Worm (Caenorhabditis elegans) whole organism, L1 larva: ENCODE results near the gene hlh-12.

Experiments used
- ama-1 ChIP-seq: fragments of 150-350 bp; optimal IDR thresholded peaks from 2 replicates; lab custom pipeline; 2014
- elt-3 ChIP-seq, 6 experiments: fragments of 150-350 bp in 1 of 6; sonication (generic microtip); optimal IDR thresholded peaks; 2 replicates each; lab custom pipeline; 2017 to 2018; ENCODE audit warnings: missing biosample characterization in 6 of 6, missing genetic modification characterization in 6 of 6, inconsistent platforms in 1 of 6
- mdl-1 ChIP-seq, 2 experiments: fragments of 150-350 bp; optimal IDR thresholded peaks; 2 replicates each; lab custom pipeline; 2014 to 2017; ENCODE audit warnings: missing biosample characterization in 2 of 2, missing genetic modification characterization in 2 of 2, inconsistent platforms in 1 of 2
- mep-1 ChIP-seq: fragments of 150-350 bp; optimal IDR thresholded peaks from 2 replicates; lab custom pipeline; 2014; ENCODE audit warnings: missing biosample characterization, missing genetic modification characterization
- snpc-4 ChIP-seq: fragments of 150-350 bp; optimal IDR thresholded peaks from 2 replicates; lab custom pipeline; 2014; ENCODE audit warnings: missing biosample characterization, missing genetic modification characterization
- unc-62 ChIP-seq: fragments of 150-350 bp; optimal IDR thresholded peaks from 2 replicates; lab custom pipeline; 2014; ENCODE audit warnings: missing biosample characterization, missing genetic modification reagents, missing genetic modification characterization
- zag-1 ChIP-seq: fragments of 150-350 bp; optimal IDR thresholded peaks from 2 replicates; lab custom pipeline; 2014; ENCODE audit warnings: missing biosample characterization, missing genetic modification characterization

DNA sequence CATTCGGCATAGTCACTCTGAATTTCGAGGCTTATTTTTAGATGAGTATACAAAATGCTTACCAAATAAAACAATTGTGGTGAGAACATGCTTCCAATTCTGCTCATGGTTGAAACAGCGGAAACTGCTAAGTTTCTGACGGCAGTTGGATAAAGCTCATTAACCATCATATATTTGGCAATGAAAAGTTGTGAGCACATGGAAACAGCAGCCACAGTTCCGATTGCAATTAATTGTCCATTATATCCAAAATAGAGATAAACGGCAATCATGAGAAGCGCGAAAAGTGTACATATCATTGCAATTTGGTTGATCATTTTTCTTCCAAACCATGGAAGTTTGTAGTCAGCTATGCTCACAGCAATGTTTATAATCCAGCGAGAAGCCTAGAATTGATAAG is 18.1 kb downstream of the hlh-12 start:
- TF ChIP-seq unc-62 (no peak), elt-3 (tag; optimal IDR thresholded peaks at IDR 0.05; lab: Kevin White, UChicago) (no peak), mep-1 (tag; lab: Kevin White, UChicago) (no peak), mdl-1 (tag; optimal IDR thresholded peaks at IDR 0.05; lab: Kevin White, UChicago) (no peak), zag-1 (no peak), snpc-4 (no peak), ama-1 (no peak)
